Fruit fly (Drosophila melanogaster) Kc167 (cell line): ENCODE data around the gene FASN2.

ENCODE experiments used
- Myc ChIP-seq: fragments of >200 bp; optimal IDR thresholded peaks from 2 replicates; lab custom pipeline; 2017; ENCODE audit warnings: missing external identifiers
- Sin3A ChIP-seq: fragments of >200 bp; optimal IDR thresholded peaks from 2 replicates; lab custom pipeline; 2018; ENCODE audit warnings: missing external identifiers
- h ChIP-seq: fragments of >200 bp; optimal IDR thresholded peaks from 3 replicates; lab custom pipeline; 2018; ENCODE audit warnings: missing external identifiers
- insv ChIP-seq: fragments of >200 bp; optimal IDR thresholded peaks from 3 replicates; lab custom pipeline; 2018; ENCODE audit warnings: missing external identifiers
- psq ChIP-seq: fragments of >200 bp; optimal IDR thresholded peaks from 2 replicates; lab custom pipeline; 2017; ENCODE audit warnings: missing external identifiers
- ttk ChIP-seq: sonication (Bioruptor generic); optimal IDR thresholded peaks from 2 replicates; lab custom pipeline; 2017; ENCODE audit warnings: missing external identifiers

Gene FASN2

DNA sequence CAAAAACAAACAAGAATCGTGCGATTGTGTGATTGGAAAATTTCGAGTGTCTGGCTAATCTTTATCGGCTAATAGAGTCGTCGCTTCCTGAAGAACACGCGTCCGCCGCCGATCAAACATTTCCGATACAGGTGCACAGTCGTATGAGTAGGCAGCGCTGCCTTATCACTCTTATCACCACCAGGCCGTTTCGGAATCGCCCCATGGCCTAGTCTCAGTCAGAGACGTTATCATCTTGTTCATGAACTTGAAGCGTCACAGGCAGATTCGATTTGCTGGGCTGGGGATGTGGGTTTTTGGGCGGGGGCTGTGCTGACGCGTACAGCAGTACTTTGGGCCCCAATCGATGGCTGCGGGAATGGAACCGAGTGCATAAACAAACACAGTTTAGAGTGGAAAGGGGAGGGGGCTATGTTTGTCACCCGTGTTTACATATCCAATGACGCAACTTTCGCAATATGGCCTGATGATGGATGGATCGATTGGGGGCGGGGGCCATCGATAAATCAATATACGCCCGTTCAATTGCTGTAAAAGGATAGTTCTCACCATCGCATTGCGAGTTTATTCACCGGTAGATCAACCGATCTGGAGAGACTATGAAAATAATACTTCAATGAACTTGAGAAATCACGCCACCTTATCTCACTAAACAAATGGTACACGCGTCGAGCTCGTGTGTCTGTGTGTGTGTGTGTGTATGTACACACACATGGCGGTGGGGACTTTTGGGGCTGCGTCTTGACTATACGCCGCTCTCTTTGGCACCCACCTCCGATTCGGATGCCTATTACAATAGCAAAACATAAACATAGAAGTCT, 14.4 kb downstream of the FASN2 start:
- no peak for TF ChIP-seq psq

DNA sequence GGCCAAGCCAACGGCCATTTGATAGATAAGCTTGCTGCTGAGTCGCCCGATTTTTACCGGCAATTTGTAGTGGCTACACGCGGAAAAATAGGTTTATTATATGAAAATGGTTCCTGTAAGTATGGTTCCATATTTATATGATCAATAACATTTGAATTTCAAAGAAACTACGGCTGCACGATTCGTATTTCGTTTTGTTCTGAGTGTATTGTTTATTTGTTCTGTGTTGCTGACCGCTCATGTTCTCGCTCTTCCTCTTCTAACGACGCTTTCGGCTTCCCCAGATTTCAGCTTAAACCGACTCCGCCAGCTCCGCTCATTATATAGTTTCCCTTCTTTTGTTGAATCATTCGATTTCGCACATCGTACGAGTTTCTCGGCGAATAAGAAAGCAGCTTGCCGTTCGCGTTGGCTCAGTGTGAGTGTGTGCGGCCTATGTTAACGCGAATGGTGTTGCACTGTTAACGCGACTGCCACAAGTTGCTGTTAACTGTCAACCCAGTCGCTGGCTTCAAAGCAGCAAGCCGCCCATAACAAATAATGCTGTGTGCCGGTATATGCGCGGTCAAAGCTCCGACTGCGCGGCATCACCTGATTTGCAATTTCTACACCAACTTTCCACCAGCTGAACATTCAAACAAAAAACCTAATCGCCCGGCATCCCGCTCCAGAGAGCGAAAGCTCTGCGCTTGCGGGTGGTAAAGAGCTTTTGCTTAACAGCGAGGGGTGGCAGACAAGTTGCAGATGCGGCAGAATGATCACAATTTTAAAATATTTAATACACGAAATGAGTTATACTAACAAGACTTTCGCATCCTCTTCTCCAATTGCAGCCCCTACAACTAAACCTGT, 15.3 kb downstream of the FASN2 start:
- TF ChIP-seq ttk (lab: Kevin White, UChicago) (no peak), h (no peak), Myc (lab: Kevin White, UChicago) (no peak), insv (no peak), psq (no peak), Sin3A (lab: Kevin White, UChicago) (no peak)

dm6 chr2L:3059624-3059919, 15.8 kb downstream of the FASN2 start:
- no peak for TF ChIP-seq h
- no peak for TF ChIP-seq Sin3A (lab: Kevin White, UChicago)
- TF ChIP-seq ttk (lab: Kevin White, UChicago), result no peak
- no peak for TF ChIP-seq insv
- TF ChIP-seq Myc (lab: Kevin White, UChicago), result no peak
- no peak for TF ChIP-seq psq

DNA sequence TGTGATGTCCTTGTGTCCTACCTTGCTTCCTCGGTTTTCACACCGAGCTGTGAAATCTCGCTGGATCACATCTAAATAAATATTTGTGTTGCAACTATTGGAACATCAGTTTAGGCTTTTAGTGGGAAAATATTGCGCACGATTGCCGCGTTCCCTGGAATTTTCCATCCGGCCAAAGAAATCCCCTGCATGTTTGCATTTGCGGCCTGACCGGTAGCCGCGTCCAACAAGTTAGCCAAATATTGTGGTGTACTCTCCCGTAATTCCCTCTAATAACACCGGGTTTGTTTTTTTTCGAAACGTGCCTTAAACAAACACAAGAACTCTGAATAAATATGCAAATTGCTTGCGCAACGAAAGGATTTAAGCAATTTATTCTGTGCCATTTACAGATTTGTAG, 35.0 kb downstream of the FASN2 start:
- TF ChIP-seq Myc (lab: Kevin White, UChicago), result no peak
- TF ChIP-seq ttk (lab: Kevin White, UChicago), result no peak
- TF ChIP-seq psq, result no peak
- TF ChIP-seq Sin3A (lab: Kevin White, UChicago), result no peak
- no peak for TF ChIP-seq h
- no peak for TF ChIP-seq insv

DNA sequence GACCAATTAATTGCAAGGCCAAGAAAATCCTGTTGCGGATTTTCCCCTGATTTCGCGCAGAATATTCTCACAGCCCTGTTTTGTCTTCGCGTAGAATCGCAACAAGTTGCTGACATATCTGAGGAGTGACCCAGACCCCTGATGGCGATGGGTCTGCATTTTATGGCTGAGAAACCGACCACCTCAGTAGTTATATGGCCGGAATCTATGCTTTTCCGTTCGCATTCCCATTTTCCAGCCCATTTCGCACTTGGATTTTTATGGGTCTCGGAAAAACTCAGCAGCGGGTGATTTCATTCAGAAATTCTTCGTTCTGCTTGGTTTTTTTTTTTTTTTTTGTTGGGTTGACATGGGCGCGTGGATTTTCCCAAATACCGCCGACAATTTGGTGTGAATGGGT, 39.1 kb downstream of the FASN2 start:
- TF ChIP-seq Sin3A (lab: Kevin White, UChicago), result no peak
- no peak for TF ChIP-seq ttk (lab: Kevin White, UChicago)
- TF ChIP-seq insv, result no peak
- TF ChIP-seq Myc (lab: Kevin White, UChicago), result no peak
- no peak for TF ChIP-seq psq
- no peak for TF ChIP-seq h

dm6 chr2L:3083510-3083909, 39.8 kb downstream of the FASN2 start:
- TF ChIP-seq insv, result no peak
- no peak for TF ChIP-seq psq
- no peak for TF ChIP-seq Sin3A (lab: Kevin White, UChicago)
- TF ChIP-seq h, result no peak
- no peak for TF ChIP-seq Myc (lab: Kevin White, UChicago)
- TF ChIP-seq ttk (lab: Kevin White, UChicago), result no peak

- no peak for TF ChIP-seq h
- TF ChIP-seq insv, result no peak
- TF ChIP-seq psq, result no peak
- TF ChIP-seq Myc (lab: Kevin White, UChicago), result no peak
- TF ChIP-seq Sin3A (lab: Kevin White, UChicago), result no peak
- TF ChIP-seq ttk (lab: Kevin White, UChicago), result no peak
These were observed 42.6 kb downstream of the FASN2 start for dm6 chr2L:3086290-3086876.

- TF ChIP-seq Sin3A (lab: Kevin White, UChicago), result no peak
- TF ChIP-seq h, result no peak
- TF ChIP-seq ttk (lab: Kevin White, UChicago), result no peak
- no peak for TF ChIP-seq insv
- no peak for TF ChIP-seq psq
- no peak for TF ChIP-seq Myc (lab: Kevin White, UChicago)
These were observed 44.6 kb downstream of the FASN2 start for dm6 chr2L:3088238-3088874.

dm6 chr2L:3090245-3090644, 46.5 kb downstream of the FASN2 start:
- TF ChIP-seq insv (no peak), psq (no peak), Sin3A (lab: Kevin White, UChicago) (no peak), h (no peak), Myc (lab: Kevin White, UChicago) (no peak), ttk (lab: Kevin White, UChicago) (no peak)

- TF ChIP-seq ttk (lab: Kevin White, UChicago), result no peak
- no peak for TF ChIP-seq insv
- TF ChIP-seq psq, result no peak
- no peak for TF ChIP-seq Myc (lab: Kevin White, UChicago)
- no peak for TF ChIP-seq h
- TF ChIP-seq Sin3A (lab: Kevin White, UChicago), result no peak
These were observed 48.8 kb downstream of the FASN2 start for dm6 chr2L:3092535-3092934.

DNA sequence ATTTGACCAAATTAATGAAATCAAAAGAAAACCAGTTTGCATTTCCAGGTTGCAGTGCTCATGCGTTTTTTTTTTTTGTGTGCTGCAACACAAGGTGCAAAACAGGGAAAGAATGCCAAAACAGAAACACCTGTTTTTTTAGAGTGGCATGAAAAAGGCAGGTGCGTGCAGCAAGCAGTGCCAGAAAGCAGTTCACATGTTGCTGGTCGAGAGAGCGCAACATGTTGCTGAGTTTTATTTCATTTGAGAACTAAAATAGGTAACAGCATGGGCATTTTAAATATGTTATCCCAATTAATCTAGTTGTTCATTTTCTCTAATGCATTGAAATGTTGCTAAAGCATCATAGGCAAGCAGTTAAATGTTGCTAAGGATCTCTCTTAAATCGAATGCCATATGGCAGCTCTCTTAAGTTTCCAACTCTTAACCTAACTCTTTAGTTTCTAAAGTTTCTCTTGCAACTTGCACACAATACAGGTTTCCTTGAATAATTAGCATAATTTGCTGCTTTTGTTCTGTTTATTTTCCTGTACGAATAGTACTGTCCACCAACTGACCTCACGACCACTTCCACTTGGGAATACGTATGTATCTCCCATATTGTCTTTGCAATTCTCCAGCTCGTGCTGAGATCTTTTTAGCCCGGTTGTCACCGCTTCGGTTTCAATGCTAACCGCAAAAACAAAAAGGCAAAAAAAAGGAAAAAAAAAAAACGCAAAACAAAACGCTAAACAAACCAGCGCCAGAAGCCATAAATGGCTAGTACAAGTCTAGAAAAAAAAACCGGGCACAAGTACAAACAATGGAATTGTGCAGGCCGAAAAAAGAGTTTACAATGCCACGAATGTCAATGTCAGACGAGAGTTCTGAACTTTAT, 51.4 kb downstream of the FASN2 start:
- TF ChIP-seq psq (no peak), Sin3A (lab: Kevin White, UChicago) (no peak), Myc (lab: Kevin White, UChicago) (no peak), insv (no peak)
